Worm (Caenorhabditis elegans) whole organism, midembryonic: ENCODE data around the gene srj-32.

Experiments
- T22C8.4 ChIP-seq: fragments of 200-800 bp; sonication (Bioruptor generic); IDR thresholded peaks from 2 replicates; pipeline ENCODE4 v1.3.6; 2022; ENCODE audit warnings: missing genetic modification characterization, missing compliant biosample characterization
- cog-1 ChIP-seq: sonication (generic microtip); optimal IDR thresholded peaks from 2 replicates; lab custom pipeline; 2016; ENCODE audit warnings: missing genetic modification characterization, missing compliant biosample characterization
- flt-1 ChIP-seq: fragments of 200-800 bp; sonication (Bioruptor generic); IDR thresholded peaks from 2 replicates; pipeline ENCODE4 v1.3.6; 2022; ENCODE audit warnings: missing genetic modification characterization, missing compliant biosample characterization
- klf-2 ChIP-seq: fragments of 200-800 bp; sonication (Bioruptor generic); conservative IDR thresholded peaks from 2 replicates; pipeline ENCODE4 v1.3.6; 2022; ENCODE audit warnings: missing genetic modification reagents, missing genetic modification characterization, missing compliant biosample characterization
- med-1 ChIP-seq: sonication (generic microtip); optimal IDR thresholded peaks from 2 replicates; lab custom pipeline; 2017; ENCODE audit warnings: missing genetic modification characterization, mild to moderate bottlenecking, missing compliant biosample characterization, antibody characterized with exemption, missing genetic modification reagents; ENCODE audit not compliant: insufficient read depth
- ref-1 ChIP-seq: fragments of 200-800 bp; sonication (Bioruptor generic); conservative IDR thresholded peaks from 2 replicates; pipeline ENCODE4 v1.3.6; 2022; ENCODE audit warnings: missing genetic modification reagents, missing genetic modification characterization, missing compliant biosample characterization
- tab-1 ChIP-seq: fragments of 200-800 bp; sonication (Bioruptor generic); IDR thresholded peaks from 2 replicates; pipeline ENCODE4 v1.3.6; 2022; ENCODE audit warnings: missing genetic modification characterization, missing compliant biosample characterization
- ztf-23 ChIP-seq: fragments of 200-800 bp; sonication (Bioruptor generic); IDR thresholded peaks from 2 replicates; pipeline ENCODE4 v1.3.6; 2022; ENCODE audit warnings: missing genetic modification reagents, missing genetic modification characterization, missing compliant biosample characterization
- ztf-29 ChIP-seq: fragments of 200-800 bp; sonication (Bioruptor generic); IDR thresholded peaks from 2 replicates; pipeline ENCODE4 v1.3.6; 2022; ENCODE audit warnings: missing genetic modification reagents, missing genetic modification characterization, missing compliant biosample characterization

srj-32 gene

DNA sequence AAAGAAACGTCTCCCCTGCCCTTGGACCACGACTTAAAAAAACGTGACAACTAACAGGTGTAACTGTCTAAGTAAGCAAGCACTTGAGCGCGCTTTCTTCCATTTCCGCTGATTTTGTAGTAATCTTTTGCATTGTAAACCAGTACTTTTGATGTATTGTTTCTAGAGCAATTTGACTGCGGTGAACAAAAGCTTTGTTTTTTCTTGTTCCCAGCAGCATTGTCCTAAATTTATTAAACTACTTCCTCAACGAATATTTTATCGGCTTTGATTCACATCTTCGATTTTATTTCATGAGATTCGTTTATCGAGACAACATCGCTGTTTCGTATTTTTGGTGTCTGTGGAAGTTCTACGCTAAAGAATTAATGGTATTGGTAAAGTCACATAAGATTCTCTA, 8.5 kb downstream of the srj-32 start, which contains the start of gene C13A2.1:
C13A2.1 (plus strand) TSS at position 301 of the 400 bp plus-strand sequence.
- TF ChIP-seq cog-1 (no peak), ztf-29 (GFP tag; lab: Robert Waterston, UW) (no peak)

ce11 chrV:7282037-7282436, 15.1 kb downstream of the srj-32 start, which contains the start of gene C13A2.3:
Gene C13A2.3, plus strand, starts transcription at chrV:7282337.
- TF ChIP-seq cog-1 (no peak), ztf-23 (GFP tag; lab: Robert Waterston, UW) (no peak), med-1 (GFP tag; lab: Kevin White, UChicago) (no peak), ztf-29 (GFP tag; lab: Robert Waterston, UW) (no peak), tab-1 (GFP tag; lab: Robert Waterston, UW) (no peak), ref-1 (GFP tag; lab: Robert Waterston, UW) (no peak), T22C8.4 (no peak), klf-2 (GFP tag; lab: Robert Waterston, UW) (no peak), flt-1 (GFP tag; lab: Robert Waterston, UW) (no peak)

ce11 chrV:7279090-7279489, 18.1 kb downstream of the srj-32 start, which contains the start of gene C13A2.4:
Gene C13A2.4, plus strand, starts transcription at chrV:7279390.
- TF ChIP-seq klf-2 (GFP tag; lab: Robert Waterston, UW) (no peak), T22C8.4 (no peak), ztf-23 (GFP tag; lab: Robert Waterston, UW) (no peak), flt-1 (GFP tag; lab: Robert Waterston, UW) (no peak), ztf-29 (GFP tag; lab: Robert Waterston, UW) (no peak), med-1 (GFP tag; lab: Kevin White, UChicago) (no peak), cog-1 (no peak), ref-1 (GFP tag; lab: Robert Waterston, UW) (no peak), tab-1 (GFP tag; lab: Robert Waterston, UW) (no peak)

DNA sequence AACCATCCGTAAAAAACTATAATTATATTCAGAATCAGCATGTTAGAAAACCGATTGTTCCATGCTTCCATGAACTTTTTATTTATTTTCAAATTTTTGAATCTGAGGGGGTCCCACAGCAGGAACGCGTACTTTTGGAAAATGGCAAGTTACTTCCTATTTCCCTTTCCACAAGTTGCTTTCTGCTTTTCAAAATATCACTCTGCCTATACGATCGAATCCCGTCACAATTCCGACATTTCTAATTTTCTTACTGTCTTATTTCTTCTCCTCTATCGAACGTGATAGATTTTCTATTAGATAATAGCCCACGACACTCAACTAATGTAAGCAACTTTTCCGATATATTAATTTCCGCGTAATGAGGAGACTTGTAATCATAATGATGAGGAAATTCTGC, 21.7 kb downstream of the srj-32 start, which contains the start of gene C13A2.5:
C13A2.5 (plus strand) TSS at position 301 of the 400 bp plus-strand sequence.
- TF ChIP-seq ztf-23 (GFP tag; lab: Robert Waterston, UW) (no peak), ztf-29 (GFP tag; lab: Robert Waterston, UW) (no peak), T22C8.4 (no peak), ref-1 (GFP tag; lab: Robert Waterston, UW) (no peak), tab-1 (GFP tag; lab: Robert Waterston, UW) (no peak), cog-1 (no peak), flt-1 (GFP tag; lab: Robert Waterston, UW) (no peak), med-1 (GFP tag; lab: Kevin White, UChicago) (no peak), klf-2 (GFP tag; lab: Robert Waterston, UW) (no peak)

ce11 chrV:7274992-7275391, 22.2 kb downstream of the srj-32 start, which contains the start of gene C13A2.10:
Gene C13A2.10, minus strand, starts transcription at chrV:7275092.
- TF ChIP-seq flt-1 (GFP tag; lab: Robert Waterston, UW) = no peak
- TF ChIP-seq tab-1 (GFP tag; lab: Robert Waterston, UW) = no peak
- no peak for TF ChIP-seq cog-1
- no peak for TF ChIP-seq T22C8.4
- TF ChIP-seq ztf-23 (GFP tag; lab: Robert Waterston, UW) = no peak

DNA sequence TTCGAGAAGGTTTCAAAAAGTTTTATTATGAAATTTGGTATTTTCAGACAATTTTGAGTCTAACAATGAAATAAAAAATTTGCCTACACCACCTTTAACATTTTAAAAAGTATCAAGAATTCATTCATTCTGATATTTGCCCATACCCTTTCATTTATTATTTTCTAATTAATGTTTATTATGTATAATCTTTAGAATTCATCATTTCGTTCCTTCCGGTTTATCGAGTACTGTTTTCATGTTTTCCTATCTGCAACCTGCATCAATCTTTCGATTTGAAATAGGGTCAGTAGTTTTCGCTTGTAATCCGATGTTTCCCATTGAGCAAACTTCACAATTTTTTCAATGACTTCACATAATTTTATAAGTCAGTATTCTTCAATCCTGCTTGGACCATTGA, 27.8 kb downstream of the srj-32 start, which contains the start of gene C13A2.6:
C13A2.6 (plus strand) TSS at position 301 of the 400 bp plus-strand sequence.
- no peak for TF ChIP-seq cog-1
- no peak for TF ChIP-seq ztf-23 (GFP tag; lab: Robert Waterston, UW)
- TF ChIP-seq ztf-29 (GFP tag; lab: Robert Waterston, UW) = no peak
- no peak for TF ChIP-seq tab-1 (GFP tag; lab: Robert Waterston, UW)
- no peak for TF ChIP-seq T22C8.4
- no peak for TF ChIP-seq flt-1 (GFP tag; lab: Robert Waterston, UW)
- TF ChIP-seq klf-2 (GFP tag; lab: Robert Waterston, UW) = no peak
- no peak for TF ChIP-seq med-1 (GFP tag; lab: Kevin White, UChicago)
- TF ChIP-seq ref-1 (GFP tag; lab: Robert Waterston, UW) = no peak

- no peak for TF ChIP-seq med-1 (GFP tag; lab: Kevin White, UChicago)
- no peak for TF ChIP-seq cog-1
- TF ChIP-seq T22C8.4 = no peak
- no peak for TF ChIP-seq klf-2 (GFP tag; lab: Robert Waterston, UW)
- TF ChIP-seq flt-1 (GFP tag; lab: Robert Waterston, UW) = no peak
- no peak for TF ChIP-seq ztf-23 (GFP tag; lab: Robert Waterston, UW)
- TF ChIP-seq tab-1 (GFP tag; lab: Robert Waterston, UW) = no peak
- no peak for TF ChIP-seq ztf-29 (GFP tag; lab: Robert Waterston, UW)
- TF ChIP-seq ref-1 (GFP tag; lab: Robert Waterston, UW) = no peak
Measured at ce11 chrV:7266021-7266420, 31.1 kb downstream of the srj-32 start, which contains the start of gene C13A2.7. Gene C13A2.7, plus strand, starts transcription at chrV:7266321.

ce11 chrV:7264042-7264441, 33.1 kb downstream of the srj-32 start, which contains the start of gene C13A2.9:
Gene C13A2.9, minus strand, starts transcription at chrV:7264142.
- TF ChIP-seq klf-2 (GFP tag; lab: Robert Waterston, UW) = no peak
- TF ChIP-seq ztf-29 (GFP tag; lab: Robert Waterston, UW) = no peak
- no peak for TF ChIP-seq tab-1 (GFP tag; lab: Robert Waterston, UW)
- no peak for TF ChIP-seq T22C8.4
- no peak for TF ChIP-seq med-1 (GFP tag; lab: Kevin White, UChicago)
- TF ChIP-seq ztf-23 (GFP tag; lab: Robert Waterston, UW) = no peak
- no peak for TF ChIP-seq ref-1 (GFP tag; lab: Robert Waterston, UW)
- TF ChIP-seq cog-1 = no peak
- no peak for TF ChIP-seq flt-1 (GFP tag; lab: Robert Waterston, UW)

- TF ChIP-seq ztf-23 (GFP tag; lab: Robert Waterston, UW) (no peak), klf-2 (GFP tag; lab: Robert Waterston, UW) (no peak), med-1 (GFP tag; lab: Kevin White, UChicago) (no peak), ztf-29 (GFP tag; lab: Robert Waterston, UW) (no peak), tab-1 (GFP tag; lab: Robert Waterston, UW) (no peak), ref-1 (GFP tag; lab: Robert Waterston, UW) (no peak), flt-1 (GFP tag; lab: Robert Waterston, UW) (no peak), T22C8.4 (no peak), cog-1 (no peak)
Measured at ce11 chrV:7258965-7259364, 38.2 kb downstream of the srj-32 start, which contains the start of gene C13A2.12. Gene C13A2.12, plus strand, starts transcription at chrV:7259265.
